Worm (Caenorhabditis elegans) whole organism, midembryonic: ENCODE results near the gene C17H11.6.
A peak's percentile ranks its signal among the peaks of the same experiment; 100 is the strongest.

Experiments used
- T22C8.4 ChIP-seq: fragments of 200-800 bp; sonication (Bioruptor generic); IDR thresholded peaks from 2 replicates; pipeline ENCODE4 v1.3.6; 2022; ENCODE audit warnings: missing genetic modification characterization, missing compliant biosample characterization
- cog-1 ChIP-seq: sonication (generic microtip); optimal IDR thresholded peaks from 2 replicates; lab custom pipeline; 2016; ENCODE audit warnings: missing genetic modification characterization, missing compliant biosample characterization
- flt-1 ChIP-seq: fragments of 200-800 bp; sonication (Bioruptor generic); IDR thresholded peaks from 2 replicates; pipeline ENCODE4 v1.3.6; 2022; ENCODE audit warnings: missing genetic modification characterization, missing compliant biosample characterization
- klf-2 ChIP-seq: fragments of 200-800 bp; sonication (Bioruptor generic); conservative IDR thresholded peaks from 2 replicates; pipeline ENCODE4 v1.3.6; 2022; ENCODE audit warnings: missing genetic modification reagents, missing genetic modification characterization, missing compliant biosample characterization
- med-1 ChIP-seq: sonication (generic microtip); optimal IDR thresholded peaks from 2 replicates; lab custom pipeline; 2017; ENCODE audit warnings: missing genetic modification characterization, mild to moderate bottlenecking, missing compliant biosample characterization, antibody characterized with exemption, missing genetic modification reagents; ENCODE audit not compliant: insufficient read depth
- ref-1 ChIP-seq: fragments of 200-800 bp; sonication (Bioruptor generic); conservative IDR thresholded peaks from 2 replicates; pipeline ENCODE4 v1.3.6; 2022; ENCODE audit warnings: missing genetic modification reagents, missing genetic modification characterization, missing compliant biosample characterization
- tab-1 ChIP-seq: fragments of 200-800 bp; sonication (Bioruptor generic); IDR thresholded peaks from 2 replicates; pipeline ENCODE4 v1.3.6; 2022; ENCODE audit warnings: missing genetic modification characterization, missing compliant biosample characterization
- ztf-23 ChIP-seq: fragments of 200-800 bp; sonication (Bioruptor generic); IDR thresholded peaks from 2 replicates; pipeline ENCODE4 v1.3.6; 2022; ENCODE audit warnings: missing genetic modification reagents, missing genetic modification characterization, missing compliant biosample characterization
- ztf-29 ChIP-seq: fragments of 200-800 bp; sonication (Bioruptor generic); IDR thresholded peaks from 2 replicates; pipeline ENCODE4 v1.3.6; 2022; ENCODE audit warnings: missing genetic modification reagents, missing genetic modification characterization, missing compliant biosample characterization

C17H11.6 gene

ce11 chrX:8160016-8160415 is 43.6 kb downstream of the C17H11.6 start:
- TF ChIP-seq ztf-29 (GFP tag; lab: Robert Waterston, UW) (no peak), flt-1 (0 out of 2 replicates have a peak, but pooled peaks have one; percentile 22), T22C8.4 (GFP tag; lab: Robert Waterston, UW) (no peak), cog-1 (no peak)

ce11 chrX:8158975-8159813 is 44.4 kb downstream of the C17H11.6 start, which contains the start of gene hil-3:
Gene hil-3 (plus strand): TSS chrX:8159169.
- TF ChIP-seq cog-1, result peak; percentile 15
- no peak for TF ChIP-seq med-1 (GFP tag; lab: Kevin White, UChicago)
- TF ChIP-seq ztf-29 (GFP tag; lab: Robert Waterston, UW), result no peak; the same call in 1 of the 2 replicates
- no peak for TF ChIP-seq tab-1
- TF ChIP-seq T22C8.4 (GFP tag; lab: Robert Waterston, UW), result no peak
- TF ChIP-seq flt-1, result no peak
- 0 out of 2 replicates have a peak, but pooled peaks have one; percentile 33 for TF ChIP-seq ztf-23 (GFP tag; lab: Robert Waterston, UW)
- TF ChIP-seq ref-1 (GFP tag; lab: Robert Waterston, UW), result no peak
- 0 out of 2 replicates have a peak, but pooled peaks have one; percentile 36 for TF ChIP-seq klf-2 (GFP tag; lab: Robert Waterston, UW)

- no peak for TF ChIP-seq tab-1
- peak; percentile 85 for TF ChIP-seq flt-1
- peak; percentile 93 for TF ChIP-seq ztf-29 (GFP tag; lab: Robert Waterston, UW)
These were observed 46.5 kb downstream of the C17H11.6 start for ce11 chrX:8157132-8157531.

- TF ChIP-seq ref-1 (GFP tag; lab: Robert Waterston, UW) (0 out of 2 replicates have a peak, but pooled peaks have one; percentile 40), klf-2 (GFP tag; lab: Robert Waterston, UW) (0 out of 2 replicates have a peak, but pooled peaks have one; percentile 13), ztf-23 (GFP tag; lab: Robert Waterston, UW) (no peak), ztf-29 (GFP tag; lab: Robert Waterston, UW) (peak; percentile 71; the same call in 1 of the 2 replicates), T22C8.4 (GFP tag; lab: Robert Waterston, UW) (no peak), flt-1 (peak; percentile 33; the same call in 1 of the 2 replicates), tab-1 (peak; percentile 12; the same call in 1 of the 2 replicates), med-1 (GFP tag; lab: Kevin White, UChicago) (no peak), cog-1 (no peak)
These were observed 47.1 kb downstream of the C17H11.6 start for ce11 chrX:8156502-8156901.

ce11 chrX:8155969-8156368 is 47.6 kb downstream of the C17H11.6 start:
- TF ChIP-seq T22C8.4 (GFP tag; lab: Robert Waterston, UW) (peak; percentile 97), med-1 (GFP tag; lab: Kevin White, UChicago) (peak; percentile 63), cog-1 (no peak), ref-1 (GFP tag; lab: Robert Waterston, UW) (peak; percentile 95), tab-1 (peak; percentile 97), klf-2 (GFP tag; lab: Robert Waterston, UW) (peak; percentile 96), ztf-29 (GFP tag; lab: Robert Waterston, UW) (peak; percentile 98), flt-1 (peak; percentile 98), ztf-23 (GFP tag; lab: Robert Waterston, UW) (peak; percentile 97)

ce11 chrX:8155447-8155877 is 48.1 kb downstream of the C17H11.6 start:
- peak; percentile 72 for TF ChIP-seq T22C8.4 (GFP tag; lab: Robert Waterston, UW)
- peak; percentile 55; the same call in 1 of the 2 replicates for TF ChIP-seq ztf-29 (GFP tag; lab: Robert Waterston, UW)
- peak; percentile 63; the same call in 1 of the 2 replicates for TF ChIP-seq klf-2 (GFP tag; lab: Robert Waterston, UW)
- peak; percentile 53 for TF ChIP-seq ref-1 (GFP tag; lab: Robert Waterston, UW)
- peak; percentile 77 for TF ChIP-seq ztf-23 (GFP tag; lab: Robert Waterston, UW)
- peak; percentile 79 for TF ChIP-seq tab-1
- TF ChIP-seq flt-1, result peak; percentile 86

ce11 chrX:8151409-8151808 is 52.2 kb downstream of the C17H11.6 start:
- TF ChIP-seq ztf-29 (GFP tag; lab: Robert Waterston, UW) (no peak), ztf-23 (GFP tag; lab: Robert Waterston, UW) (0 out of 2 replicates have a peak, but pooled peaks have one; percentile 33), flt-1 (0 out of 2 replicates have a peak, but pooled peaks have one; percentile 50)

ce11 chrX:8150621-8151020 is 53.0 kb downstream of the C17H11.6 start, which contains the start of gene F22F1.2:
Gene F22F1.2 (minus strand): TSS chrX:8150721.
- TF ChIP-seq ref-1 (GFP tag; lab: Robert Waterston, UW) (no peak), klf-2 (GFP tag; lab: Robert Waterston, UW) (no peak), flt-1 (no peak), tab-1 (no peak), ztf-23 (GFP tag; lab: Robert Waterston, UW) (no peak), cog-1 (no peak)

ce11 chrX:8148993-8149392 is 54.6 kb downstream of the C17H11.6 start:
- TF ChIP-seq T22C8.4 (GFP tag; lab: Robert Waterston, UW) (no peak), tab-1 (no peak), ztf-23 (GFP tag; lab: Robert Waterston, UW) (no peak), klf-2 (GFP tag; lab: Robert Waterston, UW) (no peak), med-1 (GFP tag; lab: Kevin White, UChicago) (no peak)

ce11 chrX:8147398-8147797 is 56.2 kb downstream of the C17H11.6 start, which contains the start of gene C02B8.1:
Gene C02B8.1 (plus strand): TSS chrX:8147698.
- no peak for TF ChIP-seq klf-2 (GFP tag; lab: Robert Waterston, UW)
- TF ChIP-seq tab-1, result no peak
- TF ChIP-seq flt-1, result no peak
- TF ChIP-seq ref-1 (GFP tag; lab: Robert Waterston, UW), result no peak
- no peak for TF ChIP-seq T22C8.4 (GFP tag; lab: Robert Waterston, UW)
- TF ChIP-seq cog-1, result no peak
- no peak for TF ChIP-seq ztf-29 (GFP tag; lab: Robert Waterston, UW)
- no peak for TF ChIP-seq med-1 (GFP tag; lab: Kevin White, UChicago)
- TF ChIP-seq ztf-23 (GFP tag; lab: Robert Waterston, UW), result no peak
